Worm (Caenorhabditis elegans) whole organism, L4 larva: ENCODE measurements around the gene cyp-33C7.
A peak's percentile ranks its signal among the peaks of the same experiment; 100 is the strongest.

Experiments
- D1046.2 ChIP-seq: fragments of 200-800 bp; sonication (Bioruptor generic); IDR thresholded peaks from 2 replicates; pipeline ENCODE4 v1.3.6; 2022; ENCODE audit warnings: missing genetic modification characterization, missing compliant biosample characterization
- F44E2.7 ChIP-seq: fragments of 200-800 bp; sonication (Bioruptor generic); IDR thresholded peaks from 2 replicates; pipeline ENCODE4 v2.1.2; 2022; ENCODE audit warnings: missing genetic modification characterization, missing compliant biosample characterization
- T20F7.1 ChIP-seq: fragments of 200-800 bp; sonication (Bioruptor generic); optimal IDR thresholded peaks from 2 replicates; lab custom pipeline; 2018; ENCODE audit warnings: mild to moderate bottlenecking, missing genetic modification characterization, missing compliant biosample characterization
- ZK546.5 ChIP-seq, 2 experiments: sonication (generic microtip); optimal IDR thresholded peaks; 2 replicates each; lab custom pipeline; 2017; ENCODE audit warnings: missing biosample characterization in 2 of 2, missing genetic modification characterization in 2 of 2
- ama-1 ChIP-seq: fragments of 150-350 bp; optimal IDR thresholded peaks from 2 replicates; lab custom pipeline; 2014; ENCODE audit warnings: inconsistent platforms, mixed read lengths
- arid-1 ChIP-seq: fragments of 200-800 bp; sonication (Bioruptor generic); conservative IDR thresholded peaks from 2 replicates; pipeline ENCODE4 v1.3.6; 2022; ENCODE audit warnings: missing genetic modification reagents, missing genetic modification characterization, missing compliant biosample characterization
- attf-4 ChIP-seq: sonication (generic microtip); optimal IDR thresholded peaks from 3 replicates; lab custom pipeline; 2017; ENCODE audit warnings: missing biosample characterization, missing genetic modification characterization
- ceh-20 ChIP-seq: fragments of 200-800 bp; sonication (Bioruptor generic); IDR thresholded peaks from 2 replicates; pipeline ENCODE4 v1.3.6; 2022; ENCODE audit warnings: missing genetic modification reagents, missing genetic modification characterization, missing compliant biosample characterization
- ceh-62 ChIP-seq: sonication (generic microtip); optimal IDR thresholded peaks from 2 replicates; lab custom pipeline; 2017; ENCODE audit warnings: missing biosample characterization, missing genetic modification characterization
- cey-2 ChIP-seq: sonication (generic microtip); optimal IDR thresholded peaks from 3 replicates; lab custom pipeline; 2017; ENCODE audit warnings: missing genetic modification characterization, mild to moderate bottlenecking, missing compliant biosample characterization, antibody characterized with exemption, borderline replicate concordance; ENCODE audit not compliant: insufficient read depth
- ctbp-1 ChIP-seq: fragments of 200-800 bp; sonication (Bioruptor generic); IDR thresholded peaks from 2 replicates; pipeline ENCODE4 v1.3.6; 2022; ENCODE audit warnings: missing genetic modification reagents, missing genetic modification characterization, missing compliant biosample characterization
- daf-16 ChIP-seq, 3 experiments: sonication (generic microtip); optimal IDR thresholded peaks; 2 replicates each; lab custom pipeline; 2016 to 2017; ENCODE audit warnings: missing genetic modification characterization in 3 of 3, missing genetic modification reagents in 3 of 3, mild to moderate bottlenecking in 2 of 3, missing compliant biosample characterization in 2 of 3, missing biosample characterization in 1 of 3, moderate library complexity in 1 of 3
- daf-8 ChIP-seq: fragments of 200-800 bp; sonication (Bioruptor generic); IDR thresholded peaks from 2 replicates; pipeline ENCODE4 v1.3.6; 2022; ENCODE audit warnings: missing genetic modification characterization, missing compliant biosample characterization
- dmd-6 ChIP-seq: fragments of 200-800 bp; sonication (Bioruptor generic); IDR thresholded peaks from 2 replicates; pipeline ENCODE4 v1.3.6; 2022; ENCODE audit warnings: missing genetic modification reagents, missing genetic modification characterization, missing compliant biosample characterization
- dmd-8 ChIP-seq: fragments of 200-800 bp; sonication (Bioruptor generic); IDR thresholded peaks from 2 replicates; pipeline ENCODE4 v1.3.6; 2022; ENCODE audit warnings: missing genetic modification characterization, missing compliant biosample characterization
- dmd-9 ChIP-seq: fragments of 200-800 bp; sonication (Bioruptor generic); IDR thresholded peaks from 2 replicates; pipeline ENCODE4 v1.3.6; 2022; ENCODE audit warnings: missing genetic modification reagents, missing genetic modification characterization, missing compliant biosample characterization
- egl-43 ChIP-seq: fragments of 200-800 bp; sonication (Bioruptor generic); IDR thresholded peaks from 2 replicates; pipeline ENCODE4 v1.3.6; 2022; ENCODE audit warnings: missing genetic modification reagents, missing genetic modification characterization, missing compliant biosample characterization
- fkh-10 ChIP-seq: fragments of 150-350 bp; optimal IDR thresholded peaks from 2 replicates; lab custom pipeline; 2014; ENCODE audit warnings: missing biosample characterization, missing genetic modification reagents, missing genetic modification characterization
- fos-1 ChIP-seq: fragments of 150-350 bp; optimal IDR thresholded peaks from 2 replicates; lab custom pipeline; 2014; ENCODE audit warnings: missing biosample characterization, missing genetic modification characterization
- gei-8 ChIP-seq: fragments of 200-800 bp; sonication (Bioruptor generic); optimal IDR thresholded peaks from 2 replicates; lab custom pipeline; 2018; ENCODE audit warnings: mild to moderate bottlenecking, missing genetic modification characterization, missing compliant biosample characterization
- lim-7 ChIP-seq: fragments of 200-800 bp; sonication (Bioruptor generic); IDR thresholded peaks from 2 replicates; pipeline ENCODE4 v1.3.6; 2022; ENCODE audit warnings: missing genetic modification characterization, missing compliant biosample characterization
- lin-39 ChIP-seq: fragments of 150-350 bp; optimal IDR thresholded peaks from 2 replicates; lab custom pipeline; 2014; ENCODE audit warnings: missing biosample characterization, missing genetic modification reagents, missing genetic modification characterization
- lir-3 ChIP-seq: sonication (generic microtip); optimal IDR thresholded peaks from 2 replicates; lab custom pipeline; 2016; ENCODE audit warnings: mild to moderate bottlenecking, missing genetic modification characterization, missing compliant biosample characterization
- madf-5 ChIP-seq, 2 experiments: fragments of 200-800 bp; sonication (Bioruptor generic); IDR thresholded peaks; 2 replicates each; pipeline ENCODE4 v1.3.6; 2022; ENCODE audit warnings: missing compliant biosample characterization in 2 of 2, missing genetic modification characterization in 2 of 2
- nhr-111 ChIP-seq: fragments of 200-800 bp; sonication (Bioruptor generic); optimal IDR thresholded peaks from 2 replicates; lab custom pipeline; 2018; ENCODE audit warnings: mild to moderate bottlenecking, missing genetic modification characterization, missing compliant biosample characterization
- pha-4 ChIP-seq, 2 experiments: fragments of 150-350 bp in 1 of 2; fragments of 200-800 bp in 1 of 2; sonication (Bioruptor generic) in 1 of 2; IDR thresholded peaks in 1 of 2; optimal IDR thresholded peaks in 1 of 2; 2 replicates each; pipeline versions ENCODE4 v1.3.6 to Lab custom; 2014 to 2022; ENCODE audit warnings: missing genetic modification characterization in 2 of 2, missing genetic modification reagents in 2 of 2, missing biosample characterization in 1 of 2, missing compliant biosample characterization in 1 of 2
- pqm-1 ChIP-seq: sonication (generic microtip); optimal IDR thresholded peaks from 2 replicates; lab custom pipeline; 2017; ENCODE audit warnings: missing biosample characterization, missing genetic modification characterization
- saeg-2 ChIP-seq: fragments of 200-800 bp; sonication (Bioruptor generic); IDR thresholded peaks from 2 replicates; pipeline ENCODE4 v1.3.6; 2022; ENCODE audit warnings: missing genetic modification reagents, missing genetic modification characterization, missing compliant biosample characterization
- skn-1 ChIP-seq: fragments of 150-350 bp; optimal IDR thresholded peaks from 2 replicates; lab custom pipeline; 2014; ENCODE audit warnings: missing biosample characterization, missing genetic modification characterization
- spr-1 ChIP-seq: sonication (generic microtip); optimal IDR thresholded peaks from 2 replicates; lab custom pipeline; 2016; ENCODE audit warnings: mild to moderate bottlenecking, missing genetic modification characterization, missing compliant biosample characterization
- tra-1 ChIP-seq: fragments of 200-800 bp; sonication (Bioruptor generic); IDR thresholded peaks from 2 replicates; pipeline ENCODE4 v1.3.6; 2022; ENCODE audit warnings: missing genetic modification reagents, missing genetic modification characterization, missing compliant biosample characterization
- unc-130 ChIP-seq: sonication (generic microtip); optimal IDR thresholded peaks from 2 replicates; lab custom pipeline; 2016; ENCODE audit warnings: missing genetic modification reagents, missing genetic modification characterization, missing compliant biosample characterization
- zag-1 ChIP-seq: fragments of 150-350 bp; optimal IDR thresholded peaks from 2 replicates; lab custom pipeline; 2014; ENCODE audit warnings: missing biosample characterization, missing genetic modification characterization
- zfp-2 ChIP-seq: sonication (generic microtip); optimal IDR thresholded peaks from 2 replicates; lab custom pipeline; 2016; ENCODE audit warnings: mild to moderate bottlenecking, missing genetic modification characterization, missing compliant biosample characterization
- zfp-3 ChIP-seq: fragments of 200-800 bp; sonication (Bioruptor generic); conservative IDR thresholded peaks from 2 replicates; pipeline ENCODE4 v1.3.6; 2022; ENCODE audit warnings: missing genetic modification reagents, missing genetic modification characterization, missing compliant biosample characterization
- zip-11 ChIP-seq: fragments of 200-800 bp; sonication (Bioruptor generic); IDR thresholded peaks from 2 replicates; pipeline ENCODE4 v1.3.6; 2022; ENCODE audit warnings: missing genetic modification characterization, missing compliant biosample characterization
- ztf-11 ChIP-seq: fragments of 150-350 bp; optimal IDR thresholded peaks from 2 replicates; lab custom pipeline; 2014; ENCODE audit warnings: missing biosample characterization, missing genetic modification characterization

Gene cyp-33C7

DNA sequence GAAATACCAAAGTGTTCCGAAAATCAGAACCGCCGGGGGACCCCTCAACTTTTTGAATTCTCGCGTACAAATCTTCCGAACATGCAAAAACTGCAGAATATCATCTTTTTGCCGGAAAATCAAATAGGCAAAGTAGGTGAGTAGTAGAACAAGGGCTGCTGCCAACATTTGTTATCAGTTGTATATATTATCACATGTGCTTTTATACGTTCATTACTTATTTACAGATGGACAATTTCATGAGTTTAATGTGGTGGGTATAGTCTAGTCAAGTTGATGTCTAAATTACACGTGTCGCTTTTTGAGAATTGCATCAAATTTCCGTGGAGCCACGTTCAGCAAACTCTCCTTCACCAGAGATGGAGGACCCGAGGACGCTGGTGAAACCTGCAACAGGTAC, 49.1 kb upstream of the cyp-33C7 start, which contains the start of gene cyp-32B1 (continued):
- TF ChIP-seq ZK546.5 (tag; optimal IDR thresholded peaks at IDR 0.05; lab: Kevin White, UChicago): no peak
- no peak for TF ChIP-seq daf-16 (GFP tag; optimal IDR thresholded peaks at IDR 0.05; lab: Kevin White, UChicago)
- TF ChIP-seq daf-16 (tag; optimal IDR thresholded peaks at IDR 0.05; lab: Kevin White, UChicago): peak; percentile 67
- no peak for TF ChIP-seq dmd-9 (GFP tag; lab: Robert Waterston, UW)
- TF ChIP-seq zag-1: no peak
- no peak for TF ChIP-seq tra-1 (GFP tag; lab: Robert Waterston, UW)
- TF ChIP-seq pqm-1: peak; percentile 29
- TF ChIP-seq saeg-2 (GFP tag; lab: Robert Waterston, UW): no peak
- TF ChIP-seq ceh-62 (tag; lab: Kevin White, UChicago): no peak
- TF ChIP-seq dmd-6 (GFP tag; lab: Robert Waterston, UW): peak; percentile 50; the same call in 1 of the 2 replicates
- TF ChIP-seq zfp-3 (GFP tag; lab: Robert Waterston, UW): no peak
- no peak for TF ChIP-seq ceh-20 (GFP tag; lab: Robert Waterston, UW)
- no peak for TF ChIP-seq ama-1 (lab: Kevin White, UChicago)
- TF ChIP-seq cey-2 (tag; lab: Kevin White, UChicago): no peak
- TF ChIP-seq T20F7.1 (GFP tag; lab: Kevin White, UChicago): no peak
- no peak for TF ChIP-seq fos-1
- TF ChIP-seq skn-1 (tag; lab: Kevin White, UChicago): no peak
- no peak for TF ChIP-seq arid-1 (GFP tag; lab: Robert Waterston, UW)
- no peak for TF ChIP-seq daf-8 (GFP tag; lab: Robert Waterston, UW)
- no peak for TF ChIP-seq attf-4 (tag; lab: Kevin White, UChicago)
- no peak for TF ChIP-seq zip-11 (GFP tag; lab: Robert Waterston, UW)
- no peak for TF ChIP-seq D1046.2
- TF ChIP-seq, all 104 proteins: peak for 8

ce11 chrV:2204080-2204479, 46.3 kb upstream of the cyp-33C7 start, which contains the start of gene cyp-33C12:
cyp-33C12 (minus strand) TSS chrV:2204400.
- TF ChIP-seq dmd-8 (GFP tag; lab: Robert Waterston, UW): no peak
- TF ChIP-seq zfp-2 (tag; lab: Kevin White, UChicago): no peak
- no peak for TF ChIP-seq F44E2.7

ce11 chrV:2206181-2206580, 44.2 kb upstream of the cyp-33C7 start, which contains the start of gene srt-40:
srt-40 (minus strand) TSS chrV:2206281.
- no peak for TF ChIP-seq ctbp-1 (GFP tag; lab: Robert Waterston, UW)
- no peak for TF ChIP-seq spr-1 (tag; lab: Kevin White, UChicago)
- no peak for TF ChIP-seq lim-7
- TF ChIP-seq lir-3 (tag; lab: Kevin White, UChicago): no peak
- no peak for TF ChIP-seq ama-1 (lab: Kevin White, UChicago)
- TF ChIP-seq tra-1 (GFP tag; lab: Robert Waterston, UW): no peak
- TF ChIP-seq pha-4 (GFP tag; IDR thresholded peaks at IDR 0.05; lab: Robert Waterston, UW): no peak
- no peak for TF ChIP-seq pha-4 (tag; optimal IDR thresholded peaks at IDR 0.05; lab: Kevin White, UChicago)
- TF ChIP-seq lin-39: no peak
- TF ChIP-seq ztf-11 (tag; lab: Kevin White, UChicago): no peak
- no peak for TF ChIP-seq fkh-10
- TF ChIP-seq madf-5 (GFP tag; IDR thresholded peaks at IDR 0.05; lab: Robert Waterston, UW): no peak
- no peak for TF ChIP-seq gei-8 (GFP tag; lab: Kevin White, UChicago)
- no peak for TF ChIP-seq nhr-111 (GFP tag; lab: Kevin White, UChicago)
- TF ChIP-seq unc-130: no peak
- no peak for TF ChIP-seq egl-43 (GFP tag; lab: Robert Waterston, UW)
